Worm (Caenorhabditis elegans) whole organism, L4 larva: ENCODE results near the gene spcs-2.
A peak's percentile ranks its signal among the peaks of the same experiment; 100 is the strongest.

ENCODE experiments used
- F26F4.8 ChIP-seq: fragments of 200-800 bp; sonication (Bioruptor generic); conservative IDR thresholded peaks from 2 replicates; pipeline ENCODE4 v1.3.6; 2022; ENCODE audit warnings: missing genetic modification characterization, missing compliant biosample characterization
- F49E8.2 ChIP-seq: sonication (generic microtip); optimal IDR thresholded peaks from 2 replicates; lab custom pipeline; 2016; ENCODE audit warnings: missing compliant biosample characterization, mild to moderate bottlenecking, missing genetic modification characterization, borderline replicate concordance
- T20F7.1 ChIP-seq: fragments of 200-800 bp; sonication (Bioruptor generic); optimal IDR thresholded peaks from 2 replicates; lab custom pipeline; 2018; ENCODE audit warnings: mild to moderate bottlenecking, missing genetic modification characterization, missing compliant biosample characterization
- T26A8.4 ChIP-seq: fragments of 200-800 bp; sonication (Bioruptor generic); IDR thresholded peaks from 2 replicates; pipeline ENCODE4 v1.3.6; 2022; ENCODE audit warnings: missing genetic modification characterization, missing compliant biosample characterization
- Y105C5A.15 ChIP-seq: fragments of 200-800 bp; sonication (Bioruptor generic); IDR thresholded peaks from 2 replicates; pipeline ENCODE4 v1.3.6; 2022; ENCODE audit warnings: missing genetic modification characterization, missing compliant biosample characterization
- Y5F2A.4 ChIP-seq: fragments of 200-800 bp; sonication (Bioruptor generic); optimal IDR thresholded peaks from 2 replicates; lab custom pipeline; 2018; ENCODE audit warnings: mild to moderate bottlenecking, missing genetic modification characterization, missing compliant biosample characterization
- ZK546.5 ChIP-seq, 2 experiments: sonication (generic microtip); optimal IDR thresholded peaks; 2 replicates each; lab custom pipeline; 2017; ENCODE audit warnings: missing biosample characterization in 2 of 2, missing genetic modification characterization in 2 of 2
- ceh-32 ChIP-seq: sonication (generic microtip); optimal IDR thresholded peaks from 2 replicates; lab custom pipeline; 2016; ENCODE audit warnings: mild to moderate bottlenecking, missing genetic modification characterization, missing compliant biosample characterization; ENCODE audit not compliant: poor library complexity
- ceh-44 ChIP-seq: fragments of 200-800 bp; sonication (Bioruptor generic); IDR thresholded peaks from 2 replicates; pipeline ENCODE4 v1.3.6; 2022; ENCODE audit warnings: missing genetic modification reagents, missing genetic modification characterization, missing compliant biosample characterization
- ceh-82 ChIP-seq: sonication (generic microtip); optimal IDR thresholded peaks from 2 replicates; lab custom pipeline; 2017; ENCODE audit warnings: missing biosample characterization, missing genetic modification characterization
- ces-1 ChIP-seq: fragments of 150-350 bp; sonication (generic microtip); optimal IDR thresholded peaks from 4 replicates; lab custom pipeline; 2014; ENCODE audit warnings: missing biosample characterization, missing genetic modification reagents, missing genetic modification characterization
- daf-12 ChIP-seq: fragments of 150-350 bp; optimal IDR thresholded peaks from 2 replicates; lab custom pipeline; 2014; ENCODE audit warnings: missing biosample characterization, missing genetic modification reagents, missing genetic modification characterization
- daf-16 ChIP-seq, 3 experiments: sonication (generic microtip); optimal IDR thresholded peaks; 2 replicates each; lab custom pipeline; 2016 to 2017; ENCODE audit warnings: missing genetic modification characterization in 3 of 3, missing genetic modification reagents in 3 of 3, mild to moderate bottlenecking in 2 of 3, missing compliant biosample characterization in 2 of 3, missing biosample characterization in 1 of 3, moderate library complexity in 1 of 3
- daf-8 ChIP-seq: fragments of 200-800 bp; sonication (Bioruptor generic); IDR thresholded peaks from 2 replicates; pipeline ENCODE4 v1.3.6; 2022; ENCODE audit warnings: missing genetic modification characterization, missing compliant biosample characterization
- dve-1 ChIP-seq: sonication (generic microtip); optimal IDR thresholded peaks from 2 replicates; lab custom pipeline; 2017; ENCODE audit warnings: antibody characterized with exemption, mild to moderate bottlenecking, missing genetic modification characterization, missing compliant biosample characterization; ENCODE audit not compliant: insufficient read depth
- egl-43 ChIP-seq: fragments of 200-800 bp; sonication (Bioruptor generic); IDR thresholded peaks from 2 replicates; pipeline ENCODE4 v1.3.6; 2022; ENCODE audit warnings: missing genetic modification reagents, missing genetic modification characterization, missing compliant biosample characterization
- hlh-11 ChIP-seq: fragments of 200-800 bp; sonication (Bioruptor generic); optimal IDR thresholded peaks from 2 replicates; lab custom pipeline; 2018; ENCODE audit warnings: mild to moderate bottlenecking, missing genetic modification characterization, missing compliant biosample characterization
- hmg-1.1 ChIP-seq: fragments of 200-800 bp; sonication (Bioruptor generic); IDR thresholded peaks from 2 replicates; pipeline ENCODE4 v1.3.6; 2022; ENCODE audit warnings: missing genetic modification reagents, missing genetic modification characterization, missing compliant biosample characterization
- lin-13 ChIP-seq: fragments of 150-350 bp; optimal IDR thresholded peaks from 2 replicates; lab custom pipeline; 2014; ENCODE audit warnings: missing biosample characterization, missing genetic modification reagents, missing genetic modification characterization
- lin-15B ChIP-seq: fragments of 150-350 bp; sonication (generic microtip); optimal IDR thresholded peaks from 3 replicates; lab custom pipeline; 2014; ENCODE audit warnings: missing biosample characterization, missing genetic modification characterization
- lsy-2 ChIP-seq, 2 experiments: fragments of 150-350 bp in 1 of 2; sonication (generic microtip) in 1 of 2; optimal IDR thresholded peaks; 2 replicates each; lab custom pipeline; 2014 to 2017; ENCODE audit warnings: missing biosample characterization in 2 of 2, missing genetic modification characterization in 2 of 2
- madf-9 ChIP-seq: fragments of 200-800 bp; sonication (Bioruptor generic); conservative IDR thresholded peaks from 2 replicates; pipeline ENCODE4 v1.3.6; 2022; ENCODE audit warnings: missing genetic modification reagents, missing genetic modification characterization, missing compliant biosample characterization
- mdl-1 ChIP-seq, 2 experiments: fragments of 150-350 bp in 1 of 2; sonication (generic microtip) in 1 of 2; optimal IDR thresholded peaks; 2 replicates each; lab custom pipeline; 2014 to 2017; ENCODE audit warnings: missing biosample characterization in 2 of 2, missing genetic modification characterization in 2 of 2
- mdt-29 ChIP-seq: fragments of 200-800 bp; sonication (Bioruptor generic); IDR thresholded peaks from 2 replicates; pipeline ENCODE4 v1.3.6; 2022; ENCODE audit warnings: missing genetic modification reagents, missing genetic modification characterization, missing compliant biosample characterization
- mes-2 ChIP-seq: sonication (generic microtip); optimal IDR thresholded peaks from 2 replicates; lab custom pipeline; 2016; ENCODE audit warnings: missing genotype, mild to moderate bottlenecking, missing genetic modification characterization, missing compliant biosample characterization; ENCODE audit not compliant: poor library complexity, severe bottlenecking
- mxl-3 ChIP-seq: fragments of 200-800 bp; sonication (Bioruptor generic); optimal IDR thresholded peaks from 2 replicates; lab custom pipeline; 2018; ENCODE audit warnings: mild to moderate bottlenecking, missing genetic modification characterization, missing compliant biosample characterization
- nhr-10 ChIP-seq: fragments of 150-350 bp; optimal IDR thresholded peaks from 2 replicates; lab custom pipeline; 2014; ENCODE audit warnings: missing biosample characterization, missing genetic modification characterization
- nhr-237 ChIP-seq: sonication (generic microtip); optimal IDR thresholded peaks from 2 replicates; lab custom pipeline; 2017; ENCODE audit warnings: missing biosample characterization, missing genetic modification characterization
- nhr-28 ChIP-seq: fragments of 150-350 bp; optimal IDR thresholded peaks from 2 replicates; lab custom pipeline; 2014; ENCODE audit warnings: missing biosample characterization, missing genetic modification characterization
- nhr-41 ChIP-seq: fragments of 200-800 bp; sonication (Bioruptor generic); IDR thresholded peaks from 2 replicates; pipeline ENCODE4 v1.3.6; 2022; ENCODE audit warnings: missing genetic modification reagents, missing genetic modification characterization, missing compliant biosample characterization
- nhr-42 ChIP-seq: fragments of 200-800 bp; sonication (Bioruptor generic); IDR thresholded peaks from 2 replicates; pipeline ENCODE4 v1.3.6; 2022; ENCODE audit warnings: missing genetic modification characterization, missing compliant biosample characterization
- pha-4 ChIP-seq, 2 experiments: fragments of 150-350 bp in 1 of 2; fragments of 200-800 bp in 1 of 2; sonication (Bioruptor generic) in 1 of 2; IDR thresholded peaks in 1 of 2; optimal IDR thresholded peaks in 1 of 2; 2 replicates each; pipeline versions ENCODE4 v1.3.6 to Lab custom; 2014 to 2022; ENCODE audit warnings: missing genetic modification characterization in 2 of 2, missing genetic modification reagents in 2 of 2, missing biosample characterization in 1 of 2, missing compliant biosample characterization in 1 of 2
- php-3 ChIP-seq: fragments of 200-800 bp; sonication (Bioruptor generic); IDR thresholded peaks from 2 replicates; pipeline ENCODE4 v1.3.6; 2022; ENCODE audit warnings: missing genetic modification reagents, missing genetic modification characterization, missing compliant biosample characterization
- rbr-2 ChIP-seq: sonication (generic microtip); optimal IDR thresholded peaks from 2 replicates; lab custom pipeline; 2016; ENCODE audit warnings: missing genotype, missing genetic modification characterization, missing compliant biosample characterization
- sdz-12 ChIP-seq: fragments of 200-800 bp; sonication (Bioruptor generic); optimal IDR thresholded peaks from 2 replicates; lab custom pipeline; 2018; ENCODE audit warnings: mild to moderate bottlenecking, missing genetic modification characterization, missing compliant biosample characterization
- set-16 ChIP-seq: fragments of 200-800 bp; sonication (Bioruptor generic); IDR thresholded peaks from 2 replicates; pipeline ENCODE4 v1.3.6; 2022; ENCODE audit warnings: missing genetic modification reagents, missing genetic modification characterization, missing compliant biosample characterization
- skn-1 ChIP-seq: fragments of 150-350 bp; optimal IDR thresholded peaks from 2 replicates; lab custom pipeline; 2014; ENCODE audit warnings: missing biosample characterization, missing genetic modification characterization
- spr-3 ChIP-seq: fragments of 200-800 bp; sonication (Bioruptor generic); optimal IDR thresholded peaks from 2 replicates; lab custom pipeline; 2018; ENCODE audit warnings: mild to moderate bottlenecking, missing genetic modification characterization, missing compliant biosample characterization
- tra-1 ChIP-seq: fragments of 200-800 bp; sonication (Bioruptor generic); IDR thresholded peaks from 2 replicates; pipeline ENCODE4 v1.3.6; 2022; ENCODE audit warnings: missing genetic modification reagents, missing genetic modification characterization, missing compliant biosample characterization
- unc-130 ChIP-seq: sonication (generic microtip); optimal IDR thresholded peaks from 2 replicates; lab custom pipeline; 2016; ENCODE audit warnings: missing genetic modification reagents, missing genetic modification characterization, missing compliant biosample characterization
- vab-7 ChIP-seq: fragments of 200-800 bp; sonication (Bioruptor generic); IDR thresholded peaks from 2 replicates; pipeline ENCODE4 v1.3.6; 2022; ENCODE audit warnings: missing genetic modification reagents, missing genetic modification characterization, missing compliant biosample characterization
- zfp-3 ChIP-seq: fragments of 200-800 bp; sonication (Bioruptor generic); conservative IDR thresholded peaks from 2 replicates; pipeline ENCODE4 v1.3.6; 2022; ENCODE audit warnings: missing genetic modification reagents, missing genetic modification characterization, missing compliant biosample characterization
- zip-2 ChIP-seq: fragments of 150-350 bp; optimal IDR thresholded peaks from 2 replicates; lab custom pipeline; 2014; ENCODE audit warnings: missing biosample characterization, missing genetic modification characterization
- ztf-11 ChIP-seq: fragments of 150-350 bp; optimal IDR thresholded peaks from 2 replicates; lab custom pipeline; 2014; ENCODE audit warnings: missing biosample characterization, missing genetic modification characterization
- ztf-7 ChIP-seq: fragments of 150-350 bp; optimal IDR thresholded peaks from 2 replicates; lab custom pipeline; 2014; ENCODE audit warnings: missing biosample characterization, missing genetic modification characterization

spcs-2 gene

ce11 chrIII:12836742-12837285 lies 38.0 kb upstream of the spcs-2 start:
- TF ChIP-seq ces-1 (GFP tag; lab: Kevin White, UChicago) (no peak), mdt-29 (no peak), spr-3 (GFP tag; lab: Kevin White, UChicago) (no peak)
- TF ChIP-seq, all 104 proteins: peak for 0

ce11 chrIII:12838299-12838698 lies 36.5 kb upstream of the spcs-2 start:
- no peak for TF ChIP-seq daf-8 (GFP tag; lab: Robert Waterston, UW)
- TF ChIP-seq nhr-237 (tag; lab: Kevin White, UChicago) = no peak
- peak; percentile 7 for TF ChIP-seq mes-2

- TF ChIP-seq F49E8.2 (tag; lab: Kevin White, UChicago) (no peak), ceh-82 (tag; lab: Kevin White, UChicago) (no peak), nhr-28 (tag; lab: Kevin White, UChicago) (peak; percentile 75), T26A8.4 (no peak), Y5F2A.4 (GFP tag; lab: Kevin White, UChicago) (no peak), sdz-12 (GFP tag; lab: Kevin White, UChicago) (no peak), hlh-11 (tag; lab: Kevin White, UChicago) (peak; percentile 91), php-3 (GFP tag; lab: Robert Waterston, UW) (no peak), pha-4 (GFP tag; IDR thresholded peaks at IDR 0.05; lab: Robert Waterston, UW) (peak; percentile 49; the same call in 1 of the 2 replicates), pha-4 (tag; optimal IDR thresholded peaks at IDR 0.05; lab: Kevin White, UChicago) (no peak), mdl-1 (tag; optimal IDR thresholded peaks at IDR 0.05; lab: Kevin White, UChicago) (peak; percentile 86 to 92), vab-7 (GFP tag; lab: Robert Waterston, UW) (no peak), madf-9 (GFP tag; lab: Robert Waterston, UW) (no peak), hmg-1.1 (GFP tag; lab: Robert Waterston, UW) (peak; percentile 39; the same call in 1 of the 2 replicates), set-16 (peak; percentile 45; the same call in 1 of the 2 replicates), unc-130 (GFP tag; lab: Kevin White, UChicago) (no peak), nhr-41 (GFP tag; lab: Robert Waterston, UW) (no peak), ces-1 (GFP tag; lab: Kevin White, UChicago) (no peak), tra-1 (GFP tag; lab: Robert Waterston, UW) (0 out of 2 replicates have a peak, but pooled peaks have one; percentile 21), egl-43 (no peak), ztf-7 (tag; lab: Kevin White, UChicago) (no peak), Y105C5A.15 (no peak), T20F7.1 (GFP tag; lab: Kevin White, UChicago) (peak; percentile 24), nhr-10 (tag; lab: Kevin White, UChicago) (no peak), skn-1 (tag; lab: Kevin White, UChicago) (no peak), mxl-3 (peak; percentile 98), F26F4.8 (GFP tag; lab: Robert Waterston, UW) (no peak), zip-2 (tag; lab: Kevin White, UChicago) (no peak), daf-12 (tag; lab: Kevin White, UChicago) (no peak), nhr-42 (GFP tag; lab: Robert Waterston, UW) (no peak), lin-15B (no peak), ZK546.5 (tag; optimal IDR thresholded peaks at IDR 0.05; lab: Kevin White, UChicago) (no peak), dve-1 (peak; percentile 74), zfp-3 (no peak), lin-13 (GFP tag; lab: Kevin White, UChicago) (no peak), lsy-2 (tag; optimal IDR thresholded peaks at IDR 0.05; lab: Kevin White, UChicago) (peak in 1 of 2 experiments; percentile 32), ztf-11 (tag; lab: Kevin White, UChicago) (no peak), rbr-2 (no peak), ceh-44 (no peak), ceh-32 (tag; lab: Kevin White, UChicago) (no peak), daf-16 (GFP tag; optimal IDR thresholded peaks at IDR 0.05; lab: Kevin White, UChicago) (no peak), daf-16 (tag; optimal IDR thresholded peaks at IDR 0.05; lab: Kevin White, UChicago) (peak; percentile 45)
These were observed 35.9 kb upstream of the spcs-2 start, which contains the start of gene Y37D8A.4 for ce11 chrIII:12838913-12839366. TSS of gene Y37D8A.4 (minus strand) at chrIII:12838963.
